Worm (Caenorhabditis elegans) whole organism, young adult: ENCODE results near the gene utx-1.
A peak's percentile ranks its signal among the peaks of the same experiment; 100 is the strongest.

ENCODE experiments used
- C06A6.2 ChIP-seq: fragments of 200-800 bp; sonication (Bioruptor generic); conservative IDR thresholded peaks from 2 replicates; pipeline ENCODE4 v1.3.6; 2022; ENCODE audit warnings: missing genetic modification characterization, missing compliant biosample characterization
- F33H1.4 ChIP-seq: fragments of 200-800 bp; sonication (Bioruptor generic); IDR thresholded peaks from 2 replicates; pipeline ENCODE4 v1.3.6; 2022; ENCODE audit warnings: missing genetic modification reagents, missing genetic modification characterization, missing compliant biosample characterization
- F57A8.1 ChIP-seq: fragments of 200-800 bp; sonication (Bioruptor generic); optimal IDR thresholded peaks from 2 replicates; lab custom pipeline; 2018; ENCODE audit warnings: mild to moderate bottlenecking, missing genetic modification characterization, moderate library complexity, missing compliant biosample characterization
- K11D2.4 ChIP-seq: fragments of 200-800 bp; sonication (Bioruptor generic); IDR thresholded peaks from 2 replicates; pipeline ENCODE4 v1.3.6; 2022; ENCODE audit warnings: missing genetic modification reagents, missing genetic modification characterization, missing compliant biosample characterization
- K12H6.12 ChIP-seq: fragments of 200-800 bp; sonication (Bioruptor generic); optimal IDR thresholded peaks from 2 replicates; lab custom pipeline; 2018; ENCODE audit warnings: mild to moderate bottlenecking, missing genetic modification characterization, missing compliant biosample characterization
- T07F8.4 ChIP-seq: sonication (generic microtip); optimal IDR thresholded peaks from 2 replicates; lab custom pipeline; 2016; ENCODE audit warnings: mild to moderate bottlenecking, missing genetic modification characterization, moderate library complexity, missing compliant biosample characterization
- Y53F4B.3 ChIP-seq: fragments of 200-800 bp; sonication (Bioruptor generic); IDR thresholded peaks from 2 replicates; pipeline ENCODE4 v1.3.6; 2022; ENCODE audit warnings: missing genetic modification reagents, missing genetic modification characterization, missing compliant biosample characterization
- Y56A3A.18 ChIP-seq: fragments of 200-800 bp; sonication (Bioruptor generic); IDR thresholded peaks from 2 replicates; pipeline ENCODE4 v1.3.6; 2022; ENCODE audit warnings: missing genetic modification reagents, missing genetic modification characterization, missing compliant biosample characterization
- Y67H2A.10 ChIP-seq: fragments of 200-800 bp; sonication (Bioruptor generic); conservative IDR thresholded peaks from 2 replicates; pipeline ENCODE4 v1.3.6; 2022; ENCODE audit warnings: missing genetic modification reagents, missing genetic modification characterization, missing compliant biosample characterization
- Y95B8A.8 ChIP-seq: fragments of 200-800 bp; sonication (Bioruptor generic); IDR thresholded peaks from 2 replicates; pipeline ENCODE4 v1.3.6; 2022; ENCODE audit warnings: missing genetic modification reagents, missing genetic modification characterization, missing compliant biosample characterization
- akir-1 ChIP-seq: fragments of 200-800 bp; sonication (Bioruptor generic); optimal IDR thresholded peaks from 2 replicates; lab custom pipeline; 2018; ENCODE audit warnings: mild to moderate bottlenecking, missing genetic modification characterization, moderate library complexity, missing compliant biosample characterization
- ama-1 ChIP-seq, 3 experiments: fragments of 150-350 bp in 1 of 3; sonication (generic microtip) in 2 of 3; optimal IDR thresholded peaks; 2 replicates each; lab custom pipeline; 2014 to 2018; ENCODE audit warnings: missing biosample characterization in 2 of 3, missing genetic modification characterization in 2 of 3, missing genetic modification reagents in 2 of 3
- aptf-2 ChIP-seq: fragments of 200-800 bp; sonication (Bioruptor generic); conservative IDR thresholded peaks from 2 replicates; pipeline ENCODE4 v1.3.6; 2022; ENCODE audit warnings: missing genetic modification reagents, missing genetic modification characterization, missing compliant biosample characterization
- attf-3 ChIP-seq: fragments of 200-800 bp; sonication (Bioruptor generic); conservative IDR thresholded peaks from 2 replicates; pipeline ENCODE4 v1.3.6; 2022; ENCODE audit warnings: missing genetic modification reagents, missing genetic modification characterization, missing compliant biosample characterization
- attf-6 ChIP-seq: fragments of 200-800 bp; sonication (Bioruptor generic); IDR thresholded peaks from 2 replicates; pipeline ENCODE4 v1.3.6; 2022; ENCODE audit warnings: missing genetic modification reagents, missing genetic modification characterization, missing compliant biosample characterization
- cebp-2 ChIP-seq: fragments of 200-800 bp; sonication (Bioruptor generic); IDR thresholded peaks from 2 replicates; pipeline ENCODE4 v1.3.6; 2022; ENCODE audit warnings: missing genetic modification characterization, missing compliant biosample characterization
- ceh-40 ChIP-seq: fragments of 200-800 bp; sonication (Bioruptor generic); IDR thresholded peaks from 2 replicates; pipeline ENCODE4 v1.3.6; 2022; ENCODE audit warnings: missing genetic modification characterization, missing compliant biosample characterization
- chd-7 ChIP-seq: sonication (generic microtip); optimal IDR thresholded peaks from 2 replicates; lab custom pipeline; 2016; ENCODE audit warnings: mild to moderate bottlenecking, missing genetic modification characterization, moderate library complexity, missing compliant biosample characterization
- dox-1 ChIP-seq: fragments of 200-800 bp; sonication (Bioruptor generic); IDR thresholded peaks from 2 replicates; pipeline ENCODE4 v1.3.6; 2022; ENCODE audit warnings: missing genetic modification reagents, missing genetic modification characterization, missing compliant biosample characterization
- dpff-1 ChIP-seq: sonication (generic microtip); optimal IDR thresholded peaks from 2 replicates; lab custom pipeline; 2017; ENCODE audit warnings: mild to moderate bottlenecking, missing genetic modification characterization, missing compliant biosample characterization
- dpl-1 ChIP-seq: fragments of 150-350 bp; optimal IDR thresholded peaks from 2 replicates; lab custom pipeline; 2014; ENCODE audit warnings: missing biosample characterization, missing genetic modification reagents, missing genetic modification characterization
- egl-18 ChIP-seq: fragments of 200-800 bp; sonication (Bioruptor generic); IDR thresholded peaks from 2 replicates; pipeline ENCODE4 v1.3.6; 2022; ENCODE audit warnings: missing genetic modification reagents, missing genetic modification characterization, missing compliant biosample characterization
- him-1 ChIP-seq: sonication (generic microtip); optimal IDR thresholded peaks from 2 replicates; lab custom pipeline; 2016; ENCODE audit warnings: missing genotype, missing genetic modification reagents, missing genetic modification characterization, missing compliant biosample characterization
- hmg-1.2 ChIP-seq: fragments of 200-800 bp; sonication (Bioruptor generic); IDR thresholded peaks from 2 replicates; pipeline ENCODE4 v1.3.6; 2022; ENCODE audit warnings: missing genetic modification reagents, missing genetic modification characterization, missing compliant biosample characterization
- hrde-1 ChIP-seq: sonication (generic microtip); optimal IDR thresholded peaks from 2 replicates; lab custom pipeline; 2016; ENCODE audit warnings: missing genetic modification characterization, mild to moderate bottlenecking, missing compliant biosample characterization, moderate library complexity, missing genotype, missing genetic modification reagents, borderline replicate concordance
- let-526 ChIP-seq: fragments of 200-800 bp; sonication (Bioruptor generic); IDR thresholded peaks from 2 replicates; pipeline ENCODE4 v1.3.6; 2022; ENCODE audit warnings: missing genetic modification reagents, missing genetic modification characterization, missing compliant biosample characterization
- let-607 ChIP-seq, 2 experiments: fragments of 200-800 bp in 1 of 2; sonication (Bioruptor generic) in 1 of 2; sonication (generic microtip) in 1 of 2; optimal IDR thresholded peaks; 2 replicates each; lab custom pipeline; 2016 to 2018; ENCODE audit warnings: mild to moderate bottlenecking in 2 of 2, missing compliant biosample characterization in 2 of 2, missing genetic modification characterization in 2 of 2, moderate library complexity in 2 of 2, missing genotype in 1 of 2
- lin-26 ChIP-seq: fragments of 200-800 bp; sonication (Bioruptor generic); IDR thresholded peaks from 2 replicates; pipeline ENCODE4 v1.3.6; 2022; ENCODE audit warnings: missing genetic modification reagents, missing genetic modification characterization, missing compliant biosample characterization
- lin-40 ChIP-seq: sonication (generic microtip); optimal IDR thresholded peaks from 2 replicates; lab custom pipeline; 2016; ENCODE audit warnings: missing genetic modification characterization, mild to moderate bottlenecking, missing compliant biosample characterization, missing genotype, missing genetic modification reagents
- lsl-1 ChIP-seq: fragments of 200-800 bp; sonication (Bioruptor generic); optimal IDR thresholded peaks from 2 replicates; lab custom pipeline; 2018; ENCODE audit warnings: mild to moderate bottlenecking, missing genetic modification characterization, moderate library complexity, missing compliant biosample characterization
- madf-10 ChIP-seq: sonication (generic microtip); optimal IDR thresholded peaks from 2 replicates; lab custom pipeline; 2016; ENCODE audit warnings: mild to moderate bottlenecking, missing genetic modification characterization, missing compliant biosample characterization
- madf-3 ChIP-seq: fragments of 200-800 bp; sonication (Bioruptor generic); IDR thresholded peaks from 2 replicates; pipeline ENCODE4 v1.3.6; 2022; ENCODE audit warnings: missing genetic modification reagents, missing genetic modification characterization, missing compliant biosample characterization
- madf-6 ChIP-seq: fragments of 200-800 bp; sonication (Bioruptor generic); IDR thresholded peaks from 2 replicates; pipeline ENCODE4 v1.3.6; 2022; ENCODE audit warnings: missing genetic modification reagents, missing genetic modification characterization, missing compliant biosample characterization
- nfya-1 ChIP-seq: sonication (generic microtip); optimal IDR thresholded peaks from 2 replicates; lab custom pipeline; 2017; ENCODE audit warnings: antibody characterized with exemption, missing compliant biosample characterization, missing genetic modification characterization, borderline replicate concordance; ENCODE audit not compliant: insufficient read depth
- nfya-2 ChIP-seq: fragments of 200-800 bp; sonication (Bioruptor generic); IDR thresholded peaks from 2 replicates; pipeline ENCODE4 v1.3.6; 2022; ENCODE audit warnings: missing genetic modification reagents, missing genetic modification characterization, missing compliant biosample characterization
- nfyb-1 ChIP-seq: fragments of 200-800 bp; sonication (Bioruptor generic); IDR thresholded peaks from 2 replicates; pipeline ENCODE4 v1.3.6; 2022; ENCODE audit warnings: missing genetic modification reagents, missing genetic modification characterization, missing compliant biosample characterization
- nhr-120 ChIP-seq: fragments of 200-800 bp; sonication (Bioruptor generic); IDR thresholded peaks from 2 replicates; pipeline ENCODE4 v1.3.6; 2022; ENCODE audit warnings: missing genetic modification characterization, missing compliant biosample characterization
- nhr-80 ChIP-seq: sonication (generic microtip); optimal IDR thresholded peaks from 2 replicates; lab custom pipeline; 2016; ENCODE audit warnings: missing genetic modification characterization, missing compliant biosample characterization
- nhr-90 ChIP-seq: sonication (generic microtip); optimal IDR thresholded peaks from 2 replicates; lab custom pipeline; 2016; ENCODE audit warnings: missing genotype, mild to moderate bottlenecking, missing genetic modification characterization, missing compliant biosample characterization
- rec-8 ChIP-seq, 2 experiments: sonication (generic microtip); optimal IDR thresholded peaks; 2 replicates each; lab custom pipeline; 2016; ENCODE audit warnings: mild to moderate bottlenecking in 2 of 2, missing genetic modification characterization in 2 of 2, missing genetic modification reagents in 2 of 2, missing genotype in 2 of 2, missing biosample characterization in 1 of 2, missing compliant biosample characterization in 1 of 2, moderate library complexity in 1 of 2
- sea-2 ChIP-seq: fragments of 200-800 bp; sonication (Bioruptor generic); IDR thresholded peaks from 2 replicates; pipeline ENCODE4 v1.3.6; 2022; ENCODE audit warnings: missing genetic modification characterization, missing compliant biosample characterization
- sptf-2 ChIP-seq: fragments of 200-800 bp; sonication (Bioruptor generic); optimal IDR thresholded peaks from 2 replicates; lab custom pipeline; 2018; ENCODE audit warnings: mild to moderate bottlenecking, missing genetic modification characterization, missing compliant biosample characterization
- tbp1 ChIP-seq: fragments of 200-800 bp; sonication (Bioruptor generic); optimal IDR thresholded peaks from 2 replicates; lab custom pipeline; 2018; ENCODE audit warnings: mild to moderate bottlenecking, missing genetic modification characterization, missing compliant biosample characterization
- xnd-1 ChIP-seq: sonication (generic microtip); optimal IDR thresholded peaks from 2 replicates; lab custom pipeline; 2016; ENCODE audit warnings: missing genotype, missing genetic modification reagents, missing genetic modification characterization, missing compliant biosample characterization
- ztf-22 ChIP-seq: fragments of 200-800 bp; sonication (Bioruptor generic); optimal IDR thresholded peaks from 2 replicates; lab custom pipeline; 2018; ENCODE audit warnings: mild to moderate bottlenecking, missing genetic modification characterization, moderate library complexity, missing compliant biosample characterization
- ztf-25 ChIP-seq: fragments of 200-800 bp; sonication (Bioruptor generic); IDR thresholded peaks from 2 replicates; pipeline ENCODE4 v1.3.6; 2022; ENCODE audit warnings: missing genetic modification reagents, missing genetic modification characterization, missing compliant biosample characterization

Gene utx-1

ce11 chrX:8605005-8605404 is 48.1 kb downstream of the utx-1 start, which contains the start of the genes H35N09.2 and H35N09.1 (continued):
- TF ChIP-seq nhr-90: no peak
- TF ChIP-seq, all 124 proteins: peak for 8

- TF ChIP-seq nfyb-1 (GFP tag; lab: Robert Waterston, UW): peak; percentile 75
- 0 out of 2 replicates have a peak, but pooled peaks have one; percentile 35 for TF ChIP-seq K11D2.4 (GFP tag; lab: Robert Waterston, UW)
- TF ChIP-seq attf-6 (GFP tag; lab: Robert Waterston, UW): peak; percentile 58; the same call in 1 of the 2 replicates
- TF ChIP-seq nhr-120: no peak
- TF ChIP-seq aptf-2 (GFP tag; lab: Robert Waterston, UW): no peak
- TF ChIP-seq dox-1 (GFP tag; lab: Robert Waterston, UW): no peak
- TF ChIP-seq ztf-22 (GFP tag; lab: Kevin White, UChicago): no peak
- peak; percentile 79 for TF ChIP-seq him-1 (tag; lab: Kevin White, UChicago)
- TF ChIP-seq dpl-1 (GFP tag; lab: Kevin White, UChicago): no peak
- no peak for TF ChIP-seq madf-10 (tag; lab: Kevin White, UChicago)
- no peak for TF ChIP-seq nfya-2
- peak; percentile 93 for TF ChIP-seq lin-26 (GFP tag; lab: Robert Waterston, UW)
- TF ChIP-seq egl-18 (GFP tag; lab: Robert Waterston, UW): no peak
- TF ChIP-seq dpff-1 (tag; lab: Kevin White, UChicago): no peak
- TF ChIP-seq lin-40: peak; percentile 50
- no peak for TF ChIP-seq C06A6.2 (GFP tag; lab: Robert Waterston, UW)
- TF ChIP-seq ztf-25 (GFP tag; lab: Robert Waterston, UW): peak; percentile 27; the same call in 1 of the 2 replicates
- 0 out of 2 replicates have a peak, but pooled peaks have one; percentile 14 for TF ChIP-seq attf-3
- 0 out of 2 replicates have a peak, but pooled peaks have one; percentile 67 for TF ChIP-seq cebp-2
- TF ChIP-seq sea-2 (GFP tag; lab: Robert Waterston, UW): no peak
- TF ChIP-seq Y95B8A.8 (GFP tag; lab: Robert Waterston, UW): no peak
- no peak; the same call in 1 of the 2 replicates for TF ChIP-seq Y67H2A.10 (GFP tag; lab: Robert Waterston, UW)
- peak; percentile 46; the same call in 1 of the 2 replicates for TF ChIP-seq ceh-40
- TF ChIP-seq let-526 (GFP tag; lab: Robert Waterston, UW): peak; percentile 73
- TF ChIP-seq chd-7 (tag; lab: Kevin White, UChicago): peak; percentile 71
- peak; percentile 24 for TF ChIP-seq sptf-2 (GFP tag; lab: Kevin White, UChicago)
- peak; percentile 53 for TF ChIP-seq hrde-1 (tag; lab: Kevin White, UChicago)
- TF ChIP-seq lsl-1 (GFP tag; lab: Kevin White, UChicago): no peak
- 0 out of 2 replicates have a peak, but pooled peaks have one; percentile 65 for TF ChIP-seq Y56A3A.18 (GFP tag; lab: Robert Waterston, UW)
- TF ChIP-seq xnd-1: no peak
- TF ChIP-seq Y53F4B.3 (GFP tag; lab: Robert Waterston, UW): no peak
- TF ChIP-seq hmg-1.2 (GFP tag; lab: Robert Waterston, UW): peak; percentile 77; the same call in 1 of the 2 replicates
- no peak for TF ChIP-seq madf-6 (GFP tag; lab: Robert Waterston, UW)
- no peak for TF ChIP-seq madf-3 (GFP tag; lab: Robert Waterston, UW)
- TF ChIP-seq F33H1.4 (GFP tag; lab: Robert Waterston, UW): no peak
- TF ChIP-seq ama-1 (optimal IDR thresholded peaks at IDR 0.05; lab: Kevin White, UChicago): no peak
- peak in 1 of 2 experiments; percentile 67 for TF ChIP-seq ama-1 (GFP tag; optimal IDR thresholded peaks at IDR 0.05; lab: Kevin White, UChicago)
- peak; percentile 40 to 51 for TF ChIP-seq rec-8 (tag; optimal IDR thresholded peaks at IDR 0.05; lab: Kevin White, UChicago)
- no peak for TF ChIP-seq K12H6.12
- peak; percentile 90 for TF ChIP-seq tbp1 (GFP tag; lab: Kevin White, UChicago)
- no peak for TF ChIP-seq nfya-1
- TF ChIP-seq akir-1: no peak
- no peak for TF ChIP-seq nhr-80 (tag; lab: Kevin White, UChicago)
- TF ChIP-seq T07F8.4: peak; percentile 53
- TF ChIP-seq let-607 (tag; optimal IDR thresholded peaks at IDR 0.05; lab: Kevin White, UChicago): peak in 1 of 2 experiments; percentile 43
- TF ChIP-seq F57A8.1 (GFP tag; lab: Kevin White, UChicago): no peak
Measured at ce11 chrX:8608756-8609155, 51.8 kb downstream of the utx-1 start.
